Fruit fly (Drosophila melanogaster) whole organism: ENCODE data around the gene CG15923.
A peak's percentile ranks its signal among the peaks of the same experiment; 100 is the strongest.

Experiments used
- CG8478 ChIP-seq: fragments of >200 bp; optimal IDR thresholded peaks from 2 replicates; lab custom pipeline; 2018; ENCODE audit warnings: inconsistent platforms
- Dll ChIP-seq: fragments of >200 bp; optimal IDR thresholded peaks from 2 replicates; lab custom pipeline; 2017
- EcR ChIP-seq, 2 experiments: fragments of >200 bp; optimal IDR thresholded peaks; 2 replicates each; lab custom pipeline; 2017; ENCODE audit warnings: missing biosample characterization in 2 of 2, missing genetic modification characterization in 2 of 2, missing genetic modification reagents in 2 of 2
- pan ChIP-seq: fragments of >200 bp; optimal IDR thresholded peaks from 2 replicates; lab custom pipeline; 2017
- psq ChIP-seq: fragments of >200 bp; optimal IDR thresholded peaks from 2 replicates; lab custom pipeline; 2017
- usp ChIP-seq: fragments of >200 bp; optimal IDR thresholded peaks from 2 replicates; lab custom pipeline; 2017; ENCODE audit warnings: missing biosample characterization, missing genetic modification characterization, mixed read lengths

CG15923 gene

dm6 chr3R:20574535-20574980 lies 42.1 kb downstream of the CG15923 start:
- TF ChIP-seq EcR (GFP tag; optimal IDR thresholded peaks at IDR 0.05; lab: Kevin White, UChicago) (no peak), pan (lab: Kevin White, UChicago) (no peak), usp (GFP tag; lab: Kevin White, UChicago) (no peak), Dll (lab: Kevin White, UChicago) (no peak), psq (lab: Kevin White, UChicago) (no peak), CG8478 (lab: Kevin White, UChicago) (no peak)

- TF ChIP-seq psq (lab: Kevin White, UChicago): no peak
Measured at dm6 chr3R:20573326-20573725, 43.4 kb downstream of the CG15923 start.

dm6 chr3R:20567507-20568222 lies 49.0 kb downstream of the CG15923 start:
- TF ChIP-seq Dll (lab: Kevin White, UChicago) (no peak), CG8478 (lab: Kevin White, UChicago) (no peak), usp (GFP tag; lab: Kevin White, UChicago) (no peak), pan (lab: Kevin White, UChicago) (no peak), EcR (GFP tag; optimal IDR thresholded peaks at IDR 0.05; lab: Kevin White, UChicago) (no peak), psq (lab: Kevin White, UChicago) (no peak)

- no peak for TF ChIP-seq usp (GFP tag; lab: Kevin White, UChicago)
- TF ChIP-seq Dll (lab: Kevin White, UChicago): peak; percentile 20
- no peak for TF ChIP-seq CG8478 (lab: Kevin White, UChicago)
Measured at dm6 chr3R:20565546-20565948, 51.2 kb downstream of the CG15923 start.

- TF ChIP-seq EcR (GFP tag; optimal IDR thresholded peaks at IDR 0.05; lab: Kevin White, UChicago) (no peak), CG8478 (lab: Kevin White, UChicago) (no peak), psq (lab: Kevin White, UChicago) (no peak), pan (lab: Kevin White, UChicago) (no peak), Dll (lab: Kevin White, UChicago) (no peak)
Measured at dm6 chr3R:20563830-20564421, 52.8 kb downstream of the CG15923 start, which contains the start of gene CG10877. CG10877 (minus strand) TSS chr3R:20564067.
